Fruit fly (Drosophila melanogaster): ENCODE data around the gene CG45095.
A peak's percentile ranks its signal among the peaks of the same experiment; 100 is the strongest.

Gene CG45095

DNA sequence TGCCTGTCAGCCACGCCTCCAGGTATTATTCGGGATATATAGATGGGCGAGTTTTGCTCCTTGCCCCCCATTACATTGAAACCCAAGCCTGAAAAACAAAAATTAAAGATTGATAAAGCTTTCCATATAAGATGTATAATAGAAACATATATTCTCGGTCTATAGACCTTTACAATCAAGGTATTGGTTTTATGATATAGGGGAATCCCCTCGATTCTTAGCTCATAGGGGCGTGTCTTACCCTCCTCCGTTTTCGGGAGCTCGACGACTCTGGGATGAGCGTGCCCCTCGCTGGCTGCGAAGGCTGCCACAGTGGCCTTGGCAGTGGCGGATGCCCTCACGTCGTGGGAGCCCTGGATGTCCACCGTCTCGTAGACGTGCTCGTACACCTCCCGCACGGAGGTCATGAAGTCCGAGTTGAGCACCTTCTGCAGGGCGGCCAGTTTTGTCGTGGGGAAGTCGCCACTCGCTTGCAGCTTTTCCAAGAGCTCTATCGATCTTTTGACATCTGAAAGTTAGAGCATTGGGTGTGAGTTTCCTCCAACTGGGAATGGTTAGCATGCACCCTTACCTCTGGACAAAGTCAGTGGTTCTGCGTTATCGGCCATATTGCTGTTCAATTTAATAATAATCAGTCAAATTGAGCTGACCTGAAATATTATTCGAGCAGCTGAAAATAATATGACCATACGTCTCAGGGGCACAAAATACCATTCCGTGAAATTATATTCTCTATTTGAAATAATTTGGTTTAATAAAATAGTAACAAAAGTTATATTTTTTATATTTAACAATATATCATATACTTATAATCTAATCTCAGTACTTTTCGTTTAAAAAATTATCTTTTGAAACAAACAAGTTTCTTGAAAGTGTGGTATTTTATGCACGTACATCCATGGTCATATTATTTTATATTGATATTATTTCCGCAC lies 37.2 kb upstream of the CG45095 start, which contains the start of the genes veli and PQBP1:
Gene veli, minus strand, starts transcription at position 685 of the 935 bp plus-strand sequence.
Gene PQBP1, plus strand, starts transcription at position 885 of the 935 bp plus-strand sequence.
- TF ChIP-seq CG14711 (tag; optimal IDR thresholded peaks at IDR 0.05) (peak; percentile 18), CG11617 (GFP tag; optimal IDR thresholded peaks at IDR 0.05) (no peak)

- TF ChIP-seq CG5204 (GFP tag; optimal IDR thresholded peaks at IDR 0.05) (no peak), Mnt (GFP tag; optimal IDR thresholded peaks at IDR 0.05) (no peak), pad (GFP tag; optimal IDR thresholded peaks at IDR 0.05) (no peak)
Measured at dm6 chr3R:25066856-25067255, 35.5 kb upstream of the CG45095 start.

DNA sequence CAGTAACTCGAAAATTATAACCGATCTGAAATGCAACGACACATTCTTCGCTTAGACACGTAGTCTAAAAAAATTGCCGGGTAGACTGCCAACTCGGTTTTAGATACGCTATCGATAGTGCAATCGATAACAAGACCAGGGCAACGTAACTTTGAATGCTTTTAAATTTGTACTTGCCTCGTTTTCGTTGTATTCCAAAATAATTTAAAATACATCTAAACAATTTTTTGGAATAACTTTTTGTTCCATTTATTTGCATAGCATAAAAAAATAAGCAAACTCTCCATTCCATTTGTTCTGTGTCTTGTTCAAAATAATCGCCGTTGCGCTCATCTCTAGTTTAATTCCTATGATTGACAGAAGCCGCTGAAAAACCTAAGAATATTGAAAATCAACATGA lies 32.8 kb upstream of the CG45095 start, which contains the start of the genes Stt3B and CG11839:
Gene Stt3B, minus strand, starts transcription at position 69 of the 400 bp plus-strand sequence.
Gene CG11839, plus strand, starts transcription at position 359 of the 400 bp plus-strand sequence.
- TF ChIP-seq CG5204 (GFP tag; optimal IDR thresholded peaks at IDR 0.05) (no peak), CG11617 (GFP tag; optimal IDR thresholded peaks at IDR 0.05) (peak; percentile 77), Hr96 (GFP tag; optimal IDR thresholded peaks at IDR 0.05) (no peak), pad (GFP tag; optimal IDR thresholded peaks at IDR 0.05) (peak; percentile 46), kay (GFP tag; ENCODE audit: borderline replicate concordance) (no peak), toe (GFP tag; optimal IDR thresholded peaks at IDR 0.05) (peak; percentile 88), Clk (GFP tag; optimal IDR thresholded peaks at IDR 0.05) (peak; percentile 51), bab1 (GFP tag; optimal IDR thresholded peaks at IDR 0.05) (peak; percentile 84), CG7101 (tag; optimal IDR thresholded peaks at IDR 0.05) (peak; percentile 76), cnc (optimal IDR thresholded peaks at IDR 0.05) (no peak), CG14711 (tag; optimal IDR thresholded peaks at IDR 0.05) (peak; percentile 69), CG12768 (GFP tag; optimal IDR thresholded peaks at IDR 0.05) (peak; percentile 33), CG7045 (GFP tag; optimal IDR thresholded peaks at IDR 0.05) (peak; percentile 54), ovo (GFP tag; optimal IDR thresholded peaks at IDR 0.05) (peak; percentile 45), CG1620 (GFP tag; optimal IDR thresholded peaks at IDR 0.05) (peak; percentile 88), Crg-1 (GFP tag; optimal IDR thresholded peaks at IDR 0.05) (peak; percentile 45), Mnt (GFP tag; optimal IDR thresholded peaks at IDR 0.05) (peak; percentile 82), tj (GFP tag; optimal IDR thresholded peaks at IDR 0.05) (peak; percentile 56), cic (GFP tag; optimal IDR thresholded peaks at IDR 0.05) (no peak), CG33017 (tag; optimal IDR thresholded peaks at IDR 0.05) (peak; percentile 48)

DNA sequence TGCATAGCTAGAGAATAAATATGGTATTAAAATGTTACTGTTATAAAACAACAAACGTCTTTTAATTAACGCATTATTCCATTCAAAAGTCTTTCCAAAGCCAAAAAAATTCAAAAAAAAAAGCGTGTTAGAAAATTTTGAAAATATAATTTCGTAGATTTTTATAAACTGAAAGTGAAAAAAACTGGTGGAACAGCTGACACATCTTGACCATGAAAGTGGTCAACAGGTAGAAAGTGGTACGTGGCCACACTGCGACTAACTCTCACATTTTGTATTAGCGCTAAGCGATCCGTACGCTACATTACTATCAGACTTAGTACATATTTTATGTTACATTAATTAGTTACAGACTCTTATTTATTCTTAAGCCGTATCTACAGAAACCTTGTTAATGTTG lies 31.5 kb upstream of the CG45095 start, which contains the start of gene CG11836:
Gene CG11836, plus strand, starts transcription at position 256 of the 400 bp plus-strand sequence.
- TF ChIP-seq pad (GFP tag; optimal IDR thresholded peaks at IDR 0.05) (no peak), CG33017 (tag; optimal IDR thresholded peaks at IDR 0.05) (no peak), CG12768 (GFP tag; optimal IDR thresholded peaks at IDR 0.05) (no peak)

dm6 chr3R:25074558-25074964 lies 27.8 kb upstream of the CG45095 start, which contains the start of the genes shams and CG11920:
Gene shams (minus strand): TSS chr3R:25074607.
Gene CG11920 (plus strand): TSS chr3R:25074877.
- TF ChIP-seq Crg-1 (GFP tag; optimal IDR thresholded peaks at IDR 0.05) (no peak), CG7101 (tag; optimal IDR thresholded peaks at IDR 0.05) (peak; percentile 59), Mnt (GFP tag; optimal IDR thresholded peaks at IDR 0.05) (peak; percentile 96), CG14711 (tag; optimal IDR thresholded peaks at IDR 0.05) (peak; percentile 59), toe (GFP tag; optimal IDR thresholded peaks at IDR 0.05) (peak; percentile 30), CG7045 (GFP tag; optimal IDR thresholded peaks at IDR 0.05) (no peak), cic (GFP tag; optimal IDR thresholded peaks at IDR 0.05) (no peak), ovo (GFP tag; optimal IDR thresholded peaks at IDR 0.05) (no peak), pad (GFP tag; optimal IDR thresholded peaks at IDR 0.05) (no peak), Clk (GFP tag; optimal IDR thresholded peaks at IDR 0.05) (no peak), CG11617 (GFP tag; optimal IDR thresholded peaks at IDR 0.05) (peak; percentile 12), CG1620 (GFP tag; optimal IDR thresholded peaks at IDR 0.05) (no peak), CG5204 (GFP tag; optimal IDR thresholded peaks at IDR 0.05) (no peak), CG33017 (tag; optimal IDR thresholded peaks at IDR 0.05) (no peak), CG12768 (GFP tag; optimal IDR thresholded peaks at IDR 0.05) (peak; percentile 9), tj (GFP tag; optimal IDR thresholded peaks at IDR 0.05) (no peak)

DNA sequence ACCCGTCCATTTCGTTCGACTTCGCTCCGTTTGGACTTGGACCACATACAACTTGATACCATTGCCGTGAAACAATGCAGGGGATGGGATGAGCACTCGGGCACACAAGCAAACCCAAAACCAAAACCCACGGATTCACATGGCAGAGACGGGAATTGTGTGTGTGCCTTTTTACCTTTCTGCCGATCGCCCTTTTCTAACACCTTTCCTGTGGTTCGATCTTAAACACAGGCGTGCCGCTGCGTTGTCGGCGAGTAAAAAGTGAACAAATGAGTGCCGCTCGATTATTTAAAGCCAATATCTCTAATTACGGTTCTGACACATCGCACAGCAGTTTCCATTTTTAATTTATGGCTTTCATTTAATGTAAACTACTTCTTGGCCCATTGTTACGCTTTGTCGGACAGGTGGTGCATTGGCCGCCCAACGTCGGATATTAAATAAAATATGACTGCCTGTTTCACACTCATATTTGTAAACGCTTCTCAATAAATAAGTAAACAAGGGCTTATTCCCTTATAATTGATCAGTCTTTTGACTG lies 25.0 kb upstream of the CG45095 start:
- TF ChIP-seq CG7101 (tag; optimal IDR thresholded peaks at IDR 0.05) (no peak), cic (GFP tag; optimal IDR thresholded peaks at IDR 0.05) (no peak)

- TF ChIP-seq Crg-1 (GFP tag; optimal IDR thresholded peaks at IDR 0.05), result no peak
- no peak for TF ChIP-seq bab1 (GFP tag; optimal IDR thresholded peaks at IDR 0.05)
- no peak for TF ChIP-seq CG12768 (GFP tag; optimal IDR thresholded peaks at IDR 0.05)
- TF ChIP-seq CG5204 (GFP tag; optimal IDR thresholded peaks at IDR 0.05), result no peak
- no peak for TF ChIP-seq CG14711 (tag; optimal IDR thresholded peaks at IDR 0.05)
- TF ChIP-seq cnc (optimal IDR thresholded peaks at IDR 0.05), result no peak
Measured at dm6 chr3R:25078665-25079064, 23.7 kb upstream of the CG45095 start.

All from whole organism, adult.